Fruit fly (Drosophila melanogaster): ENCODE data around the gene DIP-gamma.
A peak's percentile ranks its signal among the peaks of the same experiment; 100 is the strongest.

DIP-gamma gene

dm6 chr3R:28888561-28889426 is 81.4 kb downstream of the DIP-gamma start (continued):
- peak; percentile 77 for TF ChIP-seq ems (GFP tag; optimal IDR thresholded peaks at IDR 0.05)
- TF ChIP-seq CG11695 (GFP tag; IDR thresholded peaks at IDR 0.05), result peak; percentile 78; the same call in 2 of the 3 replicates
- no peak for TF ChIP-seq gt (GFP tag; IDR thresholded peaks at IDR 0.05)
- no peak for TF ChIP-seq CG5953 (GFP tag; IDR thresholded peaks at IDR 0.05)
- TF ChIP-seq Eip74EF (GFP tag; optimal IDR thresholded peaks at IDR 0.05), result peak in 1 of 2 experiments; percentile 68
- peak; percentile 76 for TF ChIP-seq sob (GFP tag; IDR thresholded peaks at IDR 0.05)
- peak; percentile 69 for TF ChIP-seq CG31441 (GFP tag; IDR thresholded peaks at IDR 0.05)
- TF ChIP-seq Pdp1 (GFP tag; optimal IDR thresholded peaks at IDR 0.05), result peak; percentile 75 to 90
- peak; percentile 72 for TF ChIP-seq CG2712 (tag; optimal IDR thresholded peaks at IDR 0.05)
- no peak for TF ChIP-seq HLH4C (GFP tag; IDR thresholded peaks at IDR 0.05; ENCODE audit: partially characterized antibody)
- peak; percentile 71 for TF ChIP-seq Sox100B (GFP tag; optimal IDR thresholded peaks at IDR 0.05)
- peak; percentile 75 for TF ChIP-seq Hr3 (GFP tag; optimal IDR thresholded peaks at IDR 0.05)
- peak; percentile 58 for TF ChIP-seq MTF-1 (GFP tag; optimal IDR thresholded peaks at IDR 0.05; ENCODE audit: borderline replicate concordance)
- TF ChIP-seq CG2678 (tag; optimal IDR thresholded peaks at IDR 0.05), result peak; percentile 88
- TF ChIP-seq Lhr (GFP tag; optimal IDR thresholded peaks at IDR 0.05), result peak; percentile 17
- TF ChIP-seq Hsf (GFP tag; optimal IDR thresholded peaks at IDR 0.05), result peak; percentile 81
- peak; percentile 76 for TF ChIP-seq BtbVII (GFP tag; optimal IDR thresholded peaks at IDR 0.05)
- TF ChIP-seq nmo (GFP tag; optimal IDR thresholded peaks at IDR 0.05), result peak; percentile 67
- peak; percentile 82 for TF ChIP-seq PHDP (tag; optimal IDR thresholded peaks at IDR 0.05)
- peak; percentile 63; the same call in 1 of the 3 replicates for TF ChIP-seq CG11093 (GFP tag; IDR thresholded peaks at IDR 0.05)
- TF ChIP-seq gce (GFP tag; IDR thresholded peaks at IDR 0.05), result no peak
- TF ChIP-seq Nf-YB (GFP tag; optimal IDR thresholded peaks at IDR 0.05), result peak; percentile 32
- TF ChIP-seq ase (GFP tag; IDR thresholded peaks at IDR 0.05), result peak; percentile 54; the same call in 1 of the 3 replicates
- peak; percentile 69 for TF ChIP-seq tgo (GFP tag; IDR thresholded peaks at IDR 0.05)
- TF ChIP-seq caup (GFP tag; optimal IDR thresholded peaks at IDR 0.05; ENCODE audit: severe bottlenecking), result peak; percentile 90
- TF ChIP-seq gro (GFP tag; optimal IDR thresholded peaks at IDR 0.05), result peak; percentile 77
- TF ChIP-seq CG9437 (GFP tag; optimal IDR thresholded peaks at IDR 0.05), result peak; percentile 78
- peak; percentile 71 for TF ChIP-seq sisA (GFP tag; IDR thresholded peaks at IDR 0.05)
- peak; percentile 41 for TF ChIP-seq Oli (tag; optimal IDR thresholded peaks at IDR 0.05)
- TF ChIP-seq CG14441 (GFP tag; IDR thresholded peaks at IDR 0.05), result peak; percentile 78
- no peak for TF ChIP-seq Stat92E (GFP tag; optimal IDR thresholded peaks at IDR 0.05)
- peak; percentile 83 for TF ChIP-seq phol (tag; optimal IDR thresholded peaks at IDR 0.05)
- TF ChIP-seq sc (optimal IDR thresholded peaks at IDR 0.05), result no peak
- TF ChIP-seq sc (GFP tag; optimal IDR thresholded peaks at IDR 0.05), result peak; percentile 32
- peak; percentile 69 for TF ChIP-seq NK7.1 (GFP tag; optimal IDR thresholded peaks at IDR 0.05)
- peak; percentile 67 for TF ChIP-seq CG17829 (tag; optimal IDR thresholded peaks at IDR 0.05)
- peak; percentile 88 for TF ChIP-seq CG8944 (GFP tag; optimal IDR thresholded peaks at IDR 0.05)
- TF ChIP-seq Atf6 (GFP tag; IDR thresholded peaks at IDR 0.05), result peak; percentile 68
- TF ChIP-seq TFAM (GFP tag; optimal IDR thresholded peaks at IDR 0.05), result no peak
- TF ChIP-seq Fer2 (tag; optimal IDR thresholded peaks at IDR 0.05), result peak; percentile 80
- no peak; the same call in 1 of the 2 replicates for TF ChIP-seq CG13287 (GFP tag; IDR thresholded peaks at IDR 0.05; ENCODE audit: partially characterized antibody)
- TF ChIP-seq CG17359 (tag; optimal IDR thresholded peaks at IDR 0.05), result peak; percentile 77
- TF ChIP-seq CTCF (GFP tag; optimal IDR thresholded peaks at IDR 0.05), result peak; percentile 50
- peak; percentile 79 for TF ChIP-seq CG15514 (GFP tag; optimal IDR thresholded peaks at IDR 0.05)
- TF ChIP-seq cwo (GFP tag; optimal IDR thresholded peaks at IDR 0.05), result peak; percentile 71
- peak; percentile 77 for TF ChIP-seq HHEX (GFP tag; optimal IDR thresholded peaks at IDR 0.05)
- TF ChIP-seq insv (GFP tag; optimal IDR thresholded peaks at IDR 0.05), result peak in 1 of 2 experiments; percentile 30

Measured in whole organism, embryonic.